Worm (Caenorhabditis elegans) whole organism, mixed stage, embryonic: ENCODE data around the gene F15B9.10.
A peak's percentile ranks its signal among the peaks of the same experiment; 100 is the strongest.

Source experiments
- blmp-1 ChIP-seq: fragments of 150-350 bp; optimal IDR thresholded peaks from 2 replicates; lab custom pipeline; 2014; ENCODE audit warnings: missing biosample characterization, missing genetic modification characterization
- ceh-39 ChIP-seq: fragments of 150-350 bp; optimal IDR thresholded peaks from 2 replicates; lab custom pipeline; 2014; ENCODE audit warnings: missing biosample characterization, missing genetic modification characterization
- ces-1 ChIP-seq: fragments of 150-350 bp; optimal IDR thresholded peaks from 2 replicates; lab custom pipeline; 2014; ENCODE audit warnings: missing biosample characterization, missing genetic modification reagents, missing genetic modification characterization
- elt-1 ChIP-seq: sonication (generic microtip); optimal IDR thresholded peaks from 2 replicates; lab custom pipeline; 2017; ENCODE audit warnings: missing genetic modification characterization, mild to moderate bottlenecking, missing compliant biosample characterization, antibody characterized with exemption, moderate library complexity, borderline replicate concordance; ENCODE audit not compliant: insufficient read depth
- lsy-2 ChIP-seq: fragments of 150-350 bp; optimal IDR thresholded peaks from 2 replicates; lab custom pipeline; 2014; ENCODE audit warnings: missing biosample characterization, missing genetic modification characterization
- nhr-12 ChIP-seq: fragments of 150-350 bp; optimal IDR thresholded peaks from 2 replicates; lab custom pipeline; 2014; ENCODE audit warnings: missing biosample characterization, missing genetic modification characterization
- sptf-1 ChIP-seq: sonication (generic microtip); optimal IDR thresholded peaks from 2 replicates; lab custom pipeline; 2017; ENCODE audit warnings: mild to moderate bottlenecking, missing genetic modification characterization, moderate library complexity, missing compliant biosample characterization
- unc-39 ChIP-seq: fragments of 150-350 bp; optimal IDR thresholded peaks from 2 replicates; lab custom pipeline; 2014; ENCODE audit warnings: missing biosample characterization, missing genetic modification characterization
- unc-62 ChIP-seq: fragments of 150-350 bp; optimal IDR thresholded peaks from 2 replicates; lab custom pipeline; 2014; ENCODE audit warnings: missing biosample characterization, missing genetic modification reagents, missing genetic modification characterization

- no peak for TF ChIP-seq nhr-12
- no peak for TF ChIP-seq ces-1 (GFP tag; lab: Kevin White, UChicago)
- no peak for TF ChIP-seq elt-1
- TF ChIP-seq lsy-2 (tag; lab: Kevin White, UChicago), result no peak
- no peak for TF ChIP-seq blmp-1 (tag; lab: Kevin White, UChicago)
- TF ChIP-seq sptf-1 (tag; lab: Kevin White, UChicago), result no peak
- TF ChIP-seq unc-62 (GFP tag; lab: Kevin White, UChicago), result peak; percentile 71
- TF ChIP-seq unc-39 (tag; lab: Kevin White, UChicago), result no peak
- TF ChIP-seq ceh-39, result no peak
Observed at ce11 chrV:13043195-13043762, 34.6 kb upstream of the F15B9.10 start, which contains the start of gene lap-2.
